Fruit fly (Drosophila melanogaster) S2 (cell line): ENCODE measurements around the gene Hsp110.

ENCODE experiments used
- CG8478 ChIP-seq: fragments of >200 bp; optimal IDR thresholded peaks from 2 replicates; lab custom pipeline; 2018
- CTCF ChIP-seq, 2 experiments: fragments of >200 bp; optimal IDR thresholded peaks; 2 replicates each; lab custom pipeline; 2018

DNA sequence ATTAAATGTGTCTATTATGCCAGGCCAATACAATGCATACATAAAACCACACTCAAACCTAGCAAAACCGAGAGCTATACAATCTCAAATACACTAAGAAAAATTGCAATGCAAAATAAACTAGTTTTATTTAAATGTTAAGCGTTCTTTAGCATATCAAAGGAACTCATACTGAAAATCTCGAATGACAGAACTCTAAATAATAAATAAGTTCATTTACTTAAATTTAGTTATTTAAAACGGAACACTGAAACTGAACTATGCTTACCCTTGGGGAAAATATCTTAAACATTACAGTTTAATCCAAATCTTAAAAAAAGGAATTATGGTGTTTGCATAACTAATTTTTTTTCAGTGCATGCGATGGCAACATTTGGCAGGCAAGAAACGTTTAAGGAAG lies 49.4 kb downstream of the Hsp110 start:
- TF ChIP-seq CTCF (optimal IDR thresholded peaks at IDR 0.05; lab: Kevin White, UChicago) (no peak), CG8478 (no peak)
